Worm (Caenorhabditis elegans) whole organism, early embryonic: ENCODE results near the gene C07G2.5.

Experiments
- B0310.2 ChIP-seq: sonication (generic microtip); optimal IDR thresholded peaks from 2 replicates; lab custom pipeline; 2016; ENCODE audit warnings: mild to moderate bottlenecking, missing genetic modification characterization, missing compliant biosample characterization
- F13C5.2 ChIP-seq: sonication (generic microtip); optimal IDR thresholded peaks from 2 replicates; lab custom pipeline; 2017; ENCODE audit warnings: mild to moderate bottlenecking, missing genetic modification characterization, inconsistent platforms, missing compliant biosample characterization
- aly-1 ChIP-seq: sonication (generic microtip); optimal IDR thresholded peaks from 2 replicates; lab custom pipeline; 2016; ENCODE audit warnings: missing genetic modification characterization, missing compliant biosample characterization
- ama-1 ChIP-seq: fragments of 150-350 bp; optimal IDR thresholded peaks from 2 replicates; lab custom pipeline; 2014
- ceh-13 ChIP-seq: fragments of 200-800 bp; sonication (Bioruptor generic); optimal IDR thresholded peaks from 2 replicates; lab custom pipeline; 2018; ENCODE audit warnings: mild to moderate bottlenecking, missing genetic modification characterization, missing compliant biosample characterization
- ceh-36 ChIP-seq: sonication (generic microtip); optimal IDR thresholded peaks from 2 replicates; lab custom pipeline; 2016; ENCODE audit warnings: missing genetic modification characterization, inconsistent platforms, missing compliant biosample characterization
- ets-7 ChIP-seq: sonication (generic microtip); optimal IDR thresholded peaks from 2 replicates; lab custom pipeline; 2016; ENCODE audit warnings: missing genotype, missing genetic modification characterization, missing compliant biosample characterization
- flt-1 ChIP-seq: fragments of 200-800 bp; sonication (Bioruptor generic); IDR thresholded peaks from 2 replicates; pipeline ENCODE4 v1.3.6; 2022; ENCODE audit warnings: missing genetic modification characterization, missing compliant biosample characterization
- hmbx-1 ChIP-seq: sonication (generic microtip); optimal IDR thresholded peaks from 2 replicates; lab custom pipeline; 2016; ENCODE audit warnings: mild to moderate bottlenecking, missing genetic modification characterization, missing compliant biosample characterization
- hmg-4 ChIP-seq: fragments of 200-800 bp; sonication (Bioruptor generic); optimal IDR thresholded peaks from 2 replicates; lab custom pipeline; 2018; ENCODE audit warnings: mild to moderate bottlenecking, missing genetic modification characterization, missing compliant biosample characterization
- hnd-1 ChIP-seq: sonication (generic microtip); optimal IDR thresholded peaks from 2 replicates; lab custom pipeline; 2016; ENCODE audit warnings: missing genetic modification characterization, missing compliant biosample characterization
- pes-1 ChIP-seq: fragments of 200-800 bp; sonication (Bioruptor generic); IDR thresholded peaks from 2 replicates; pipeline ENCODE4 v1.3.6; 2022; ENCODE audit warnings: missing genetic modification reagents, missing genetic modification characterization, missing compliant biosample characterization
- scrt-1 ChIP-seq: fragments of 200-800 bp; sonication (Bioruptor generic); IDR thresholded peaks from 2 replicates; pipeline ENCODE4 v1.3.6; 2022; ENCODE audit warnings: missing genetic modification characterization, missing compliant biosample characterization
- sea-1 ChIP-seq: fragments of 200-800 bp; sonication (Bioruptor generic); conservative IDR thresholded peaks from 2 replicates; pipeline ENCODE4 v1.3.6; 2022; ENCODE audit warnings: missing genetic modification characterization, missing compliant biosample characterization
- tbx-11 ChIP-seq: fragments of 200-800 bp; sonication (Bioruptor generic); IDR thresholded peaks from 2 replicates; pipeline ENCODE4 v1.3.6; 2022; ENCODE audit warnings: missing genetic modification characterization, missing compliant biosample characterization
- tbx-37 ChIP-seq: fragments of 200-800 bp; sonication (Bioruptor generic); conservative IDR thresholded peaks from 2 replicates; pipeline ENCODE4 v1.3.6; 2022; ENCODE audit warnings: missing genetic modification reagents, missing genetic modification characterization, missing compliant biosample characterization
- tra-4 ChIP-seq: sonication (generic microtip); optimal IDR thresholded peaks from 2 replicates; lab custom pipeline; 2017; ENCODE audit warnings: missing genetic modification characterization, missing compliant biosample characterization

The C07G2.5 gene

DNA sequence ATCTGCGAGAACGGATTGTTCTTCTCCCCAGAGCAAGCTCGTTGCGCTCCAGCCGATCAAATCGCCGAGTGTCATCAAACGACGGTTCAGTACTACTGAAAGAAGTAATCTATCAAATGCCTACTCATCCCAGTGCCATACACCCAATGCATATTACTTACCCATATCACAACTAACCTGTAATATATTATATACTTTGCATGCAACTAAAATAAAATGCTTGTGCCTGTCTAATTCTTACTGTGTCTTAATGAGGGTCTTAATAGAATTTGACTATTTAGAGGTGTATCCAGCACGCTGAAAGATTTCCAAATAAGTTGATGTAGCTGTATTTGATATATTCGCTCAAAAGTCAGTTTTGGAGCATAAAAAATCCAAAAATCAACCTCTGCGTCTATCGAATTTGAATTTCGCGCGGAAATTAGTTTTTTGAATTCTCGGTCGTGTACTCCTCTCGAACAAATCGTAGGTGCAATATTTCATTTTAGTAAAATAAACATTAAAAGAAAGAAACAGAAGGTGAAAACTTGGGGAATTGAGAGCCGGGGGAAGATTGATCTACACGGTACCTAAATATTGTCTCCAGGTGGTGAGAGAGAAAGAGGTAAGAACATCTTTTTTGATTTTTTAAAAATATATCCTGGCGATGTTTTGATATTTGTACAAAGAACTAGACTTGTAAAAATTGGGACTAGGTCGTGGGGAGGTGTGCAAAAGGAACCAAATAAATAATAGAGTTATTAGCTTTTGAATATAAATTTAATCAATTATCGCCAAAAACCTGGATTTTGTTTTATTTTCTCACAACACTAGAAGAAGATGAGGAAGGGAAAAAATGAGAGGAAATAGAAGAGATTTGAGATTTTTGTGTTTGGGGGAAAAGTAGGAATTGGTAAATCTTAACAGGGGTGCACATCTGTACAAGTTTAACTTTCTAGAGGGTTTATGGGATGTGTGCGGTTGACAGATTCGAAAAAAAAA lies 7.4 kb downstream of the C07G2.5 start:
- TF ChIP-seq aly-1 (no peak), flt-1 (GFP tag; lab: Robert Waterston, UW) (no peak), scrt-1 (GFP tag; lab: Robert Waterston, UW) (0 out of 2 replicates have a peak, but pooled peaks have one; percentile 42), tra-4 (tag; lab: Kevin White, UChicago) (no peak), hnd-1 (tag; lab: Kevin White, UChicago) (no peak), F13C5.2 (tag; lab: Kevin White, UChicago) (no peak), ceh-36 (tag; lab: Kevin White, UChicago) (no peak), pes-1 (GFP tag; lab: Robert Waterston, UW) (0 out of 2 replicates have a peak, but pooled peaks have one; percentile 43)

DNA sequence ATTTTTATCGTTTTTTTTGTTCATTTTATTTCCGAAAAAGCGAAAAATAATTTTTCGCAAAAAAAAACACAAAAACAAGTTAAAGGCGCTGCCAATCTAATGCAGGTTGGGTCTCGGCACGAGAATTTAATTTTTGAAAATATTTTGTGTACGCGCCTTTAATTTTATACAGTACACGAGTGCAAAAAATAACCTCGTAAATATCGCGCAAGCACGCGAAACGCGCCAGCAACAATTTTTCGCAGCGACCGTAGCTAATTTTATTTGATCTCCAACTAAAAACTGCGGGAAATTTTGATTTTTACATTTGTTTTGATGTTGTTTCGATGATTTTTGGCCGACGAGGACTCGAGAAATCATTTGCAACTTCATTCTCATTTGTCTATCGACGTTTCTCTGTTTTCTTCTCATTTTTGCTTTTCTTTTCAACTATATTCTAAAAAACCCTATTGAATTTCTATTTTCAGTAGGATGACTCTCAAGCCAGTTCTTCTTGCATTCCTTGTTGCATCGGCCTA lies 9.9 kb downstream of the C07G2.5 start, which contains the start of gene cpg-1:
Gene cpg-1 (plus strand): TSS at position 468 of the 518 bp plus-strand sequence.
- TF ChIP-seq B0310.2 (no peak), hmbx-1 (no peak), tbx-37 (GFP tag; lab: Robert Waterston, UW) (no peak), ceh-36 (tag; lab: Kevin White, UChicago) (no peak), tra-4 (tag; lab: Kevin White, UChicago) (no peak), ets-7 (tag; lab: Kevin White, UChicago) (no peak), pes-1 (GFP tag; lab: Robert Waterston, UW) (no peak), F13C5.2 (tag; lab: Kevin White, UChicago) (no peak)

DNA sequence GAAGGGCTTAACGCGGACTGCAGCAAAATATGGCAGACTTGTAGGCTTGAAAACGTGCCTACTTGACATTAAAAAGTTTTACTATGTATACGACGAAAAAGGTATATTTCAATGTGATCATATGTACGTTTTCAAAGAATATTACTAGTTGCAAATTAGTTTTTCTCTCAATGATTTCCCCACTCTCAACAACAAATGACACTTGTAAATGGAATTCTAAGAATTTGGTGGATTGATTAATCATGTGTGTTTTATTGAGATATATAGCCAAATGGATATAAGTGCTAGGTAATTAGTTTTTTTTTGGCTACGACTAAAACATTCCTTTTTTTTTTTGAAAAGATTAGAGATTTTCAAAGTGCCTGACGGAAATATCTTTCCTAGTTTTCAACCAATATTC lies 11.6 kb downstream of the C07G2.5 start:
- no peak for TF ChIP-seq hnd-1 (tag; lab: Kevin White, UChicago)
- TF ChIP-seq aly-1 = no peak
- no peak for TF ChIP-seq tbx-11
- TF ChIP-seq ama-1 (lab: Kevin White, UChicago) = no peak
- no peak for TF ChIP-seq ets-7 (tag; lab: Kevin White, UChicago)
- no peak for TF ChIP-seq tbx-37 (GFP tag; lab: Robert Waterston, UW)
- TF ChIP-seq tra-4 (tag; lab: Kevin White, UChicago) = no peak
- no peak for TF ChIP-seq F13C5.2 (tag; lab: Kevin White, UChicago)
- no peak for TF ChIP-seq sea-1
- TF ChIP-seq ceh-13 (GFP tag; lab: Kevin White, UChicago) = no peak
- TF ChIP-seq hmbx-1 = no peak
- TF ChIP-seq B0310.2 = no peak
- TF ChIP-seq scrt-1 (GFP tag; lab: Robert Waterston, UW) = no peak

- peak; percentile 65; the same call in 1 of the 2 replicates for TF ChIP-seq pes-1 (GFP tag; lab: Robert Waterston, UW)
Measured at ce11 chrIII:4484373-4484772, 14.5 kb downstream of the C07G2.5 start.

- no peak for TF ChIP-seq sea-1
- TF ChIP-seq ceh-13 (GFP tag; lab: Kevin White, UChicago) = no peak
- no peak for TF ChIP-seq ama-1 (lab: Kevin White, UChicago)
- no peak for TF ChIP-seq hnd-1 (tag; lab: Kevin White, UChicago)
- TF ChIP-seq ceh-36 (tag; lab: Kevin White, UChicago) = no peak
- no peak for TF ChIP-seq hmg-4 (GFP tag; lab: Kevin White, UChicago)
- no peak for TF ChIP-seq aly-1
- no peak for TF ChIP-seq B0310.2
- TF ChIP-seq F13C5.2 (tag; lab: Kevin White, UChicago) = no peak
- TF ChIP-seq tbx-37 (GFP tag; lab: Robert Waterston, UW) = no peak
- no peak for TF ChIP-seq pes-1 (GFP tag; lab: Robert Waterston, UW)
- no peak for TF ChIP-seq hmbx-1
- no peak for TF ChIP-seq tra-4 (tag; lab: Kevin White, UChicago)
- TF ChIP-seq scrt-1 (GFP tag; lab: Robert Waterston, UW) = no peak
- no peak for TF ChIP-seq tbx-11
- no peak for TF ChIP-seq ets-7 (tag; lab: Kevin White, UChicago)
- TF ChIP-seq flt-1 (GFP tag; lab: Robert Waterston, UW) = no peak
Measured at ce11 chrIII:4482986-4483385, 15.9 kb downstream of the C07G2.5 start.

DNA sequence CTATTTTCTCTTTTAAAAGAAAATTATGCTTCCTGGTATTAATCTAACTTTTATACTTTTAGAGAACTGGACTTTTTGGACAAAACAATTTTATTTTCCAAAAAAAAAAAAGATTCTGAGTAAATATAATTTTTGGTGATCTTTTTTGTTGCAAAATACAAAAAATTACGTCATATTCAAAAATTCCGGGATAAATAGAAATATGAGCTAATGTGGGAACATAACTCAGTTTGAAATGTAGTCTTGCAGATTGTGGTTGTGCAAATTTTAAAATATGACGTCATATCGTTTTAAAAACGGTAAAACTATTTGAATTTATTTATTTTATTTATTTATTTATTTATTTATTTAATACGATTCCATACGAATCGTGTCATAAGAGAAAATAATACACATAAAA lies 17.1 kb downstream of the C07G2.5 start:
- TF ChIP-seq scrt-1 (GFP tag; lab: Robert Waterston, UW) (no peak), B0310.2 (no peak), hnd-1 (tag; lab: Kevin White, UChicago) (no peak), F13C5.2 (tag; lab: Kevin White, UChicago) (no peak), flt-1 (GFP tag; lab: Robert Waterston, UW) (no peak), hmbx-1 (no peak), hmg-4 (GFP tag; lab: Kevin White, UChicago) (no peak), tra-4 (tag; lab: Kevin White, UChicago) (no peak), ceh-13 (GFP tag; lab: Kevin White, UChicago) (no peak), ets-7 (tag; lab: Kevin White, UChicago) (no peak), sea-1 (no peak), tbx-11 (no peak), tbx-37 (GFP tag; lab: Robert Waterston, UW) (no peak), aly-1 (no peak), ama-1 (lab: Kevin White, UChicago) (no peak), pes-1 (GFP tag; lab: Robert Waterston, UW) (no peak), ceh-36 (tag; lab: Kevin White, UChicago) (no peak)

DNA sequence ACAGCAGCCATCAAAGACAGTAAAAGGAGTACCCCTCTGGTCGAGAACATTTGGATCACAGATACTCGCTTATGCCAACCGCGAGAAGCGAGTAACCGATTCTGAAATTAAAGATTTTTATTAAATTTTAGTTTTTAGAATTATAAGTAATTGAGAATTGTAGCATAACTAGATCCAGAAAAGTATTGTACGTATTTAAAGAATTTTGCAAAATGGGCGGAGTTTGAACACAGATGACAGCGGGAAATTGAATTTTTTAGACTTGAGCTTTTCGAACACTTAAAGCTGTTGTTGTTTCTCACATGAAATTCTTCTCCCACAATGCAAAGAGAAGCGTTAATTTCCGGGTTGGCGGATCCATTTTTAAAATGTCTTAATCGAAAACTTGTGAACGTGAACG lies 21.4 kb downstream of the C07G2.5 start, which contains the start of gene ins-17:
Gene ins-17 (minus strand): TSS at position 101 of the 400 bp plus-strand sequence.
- TF ChIP-seq aly-1 = no peak
- TF ChIP-seq pes-1 (GFP tag; lab: Robert Waterston, UW) = no peak
- TF ChIP-seq ceh-13 (GFP tag; lab: Kevin White, UChicago) = no peak
- no peak for TF ChIP-seq B0310.2
- no peak for TF ChIP-seq hmg-4 (GFP tag; lab: Kevin White, UChicago)
- no peak for TF ChIP-seq F13C5.2 (tag; lab: Kevin White, UChicago)
- TF ChIP-seq tbx-37 (GFP tag; lab: Robert Waterston, UW) = no peak
- TF ChIP-seq tra-4 (tag; lab: Kevin White, UChicago) = no peak
- TF ChIP-seq flt-1 (GFP tag; lab: Robert Waterston, UW) = no peak
- TF ChIP-seq ama-1 (lab: Kevin White, UChicago) = no peak
- no peak for TF ChIP-seq hmbx-1
- TF ChIP-seq sea-1 = no peak
- no peak for TF ChIP-seq scrt-1 (GFP tag; lab: Robert Waterston, UW)
- no peak for TF ChIP-seq hnd-1 (tag; lab: Kevin White, UChicago)
- TF ChIP-seq ets-7 (tag; lab: Kevin White, UChicago) = no peak
- no peak for TF ChIP-seq ceh-36 (tag; lab: Kevin White, UChicago)
- TF ChIP-seq tbx-11 = no peak
